Worm (Caenorhabditis elegans) whole organism, L2 larva: ENCODE data around the gene Y48E1B.3.

Experiments used
- F13H6.1 ChIP-seq: sonication (generic microtip); optimal IDR thresholded peaks from 2 replicates; lab custom pipeline; 2016; ENCODE audit warnings: missing genetic modification characterization, missing compliant biosample characterization
- R02D3.7 ChIP-seq: fragments of 150-350 bp; optimal IDR thresholded peaks from 2 replicates; lab custom pipeline; 2014; ENCODE audit warnings: missing biosample characterization, missing genetic modification characterization
- alr-1 ChIP-seq: fragments of 150-350 bp; optimal IDR thresholded peaks from 2 replicates; lab custom pipeline; 2014; ENCODE audit warnings: missing biosample characterization, missing genetic modification characterization
- aly-2 ChIP-seq: fragments of 150-350 bp; optimal IDR thresholded peaks from 2 replicates; lab custom pipeline; 2014; ENCODE audit warnings: missing biosample characterization, missing genetic modification characterization
- ama-1 ChIP-seq: fragments of 150-350 bp; optimal IDR thresholded peaks from 2 replicates; lab custom pipeline; 2018; ENCODE audit warnings: inconsistent platforms
- blmp-1 ChIP-seq: sonication (generic microtip); optimal IDR thresholded peaks from 2 replicates; lab custom pipeline; 2017; ENCODE audit warnings: missing genetic modification characterization, mild to moderate bottlenecking, missing compliant biosample characterization, antibody characterized with exemption, moderate library complexity; ENCODE audit not compliant: insufficient read depth
- elt-1 ChIP-seq: fragments of 150-350 bp; optimal IDR thresholded peaks from 2 replicates; lab custom pipeline; 2014; ENCODE audit warnings: missing biosample characterization, missing genetic modification characterization
- fos-1 ChIP-seq: fragments of 150-350 bp; optimal IDR thresholded peaks from 2 replicates; lab custom pipeline; 2014; ENCODE audit warnings: missing biosample characterization, missing genetic modification characterization
- mab-5 ChIP-seq: fragments of 150-350 bp; optimal IDR thresholded peaks from 2 replicates; lab custom pipeline; 2014; ENCODE audit warnings: missing biosample characterization, missing genetic modification characterization
- nhr-11 ChIP-seq: fragments of 150-350 bp; optimal IDR thresholded peaks from 2 replicates; lab custom pipeline; 2014; ENCODE audit warnings: missing biosample characterization, missing genetic modification characterization
- nhr-129 ChIP-seq: fragments of 150-350 bp; optimal IDR thresholded peaks from 2 replicates; lab custom pipeline; 2014; ENCODE audit warnings: missing biosample characterization, missing genetic modification characterization
- nhr-237 ChIP-seq: fragments of 150-350 bp; optimal IDR thresholded peaks from 2 replicates; lab custom pipeline; 2014; ENCODE audit warnings: missing biosample characterization, missing genetic modification characterization
- ztf-4 ChIP-seq: fragments of 150-350 bp; optimal IDR thresholded peaks from 2 replicates; lab custom pipeline; 2014; ENCODE audit warnings: missing biosample characterization, missing genetic modification characterization

DNA sequence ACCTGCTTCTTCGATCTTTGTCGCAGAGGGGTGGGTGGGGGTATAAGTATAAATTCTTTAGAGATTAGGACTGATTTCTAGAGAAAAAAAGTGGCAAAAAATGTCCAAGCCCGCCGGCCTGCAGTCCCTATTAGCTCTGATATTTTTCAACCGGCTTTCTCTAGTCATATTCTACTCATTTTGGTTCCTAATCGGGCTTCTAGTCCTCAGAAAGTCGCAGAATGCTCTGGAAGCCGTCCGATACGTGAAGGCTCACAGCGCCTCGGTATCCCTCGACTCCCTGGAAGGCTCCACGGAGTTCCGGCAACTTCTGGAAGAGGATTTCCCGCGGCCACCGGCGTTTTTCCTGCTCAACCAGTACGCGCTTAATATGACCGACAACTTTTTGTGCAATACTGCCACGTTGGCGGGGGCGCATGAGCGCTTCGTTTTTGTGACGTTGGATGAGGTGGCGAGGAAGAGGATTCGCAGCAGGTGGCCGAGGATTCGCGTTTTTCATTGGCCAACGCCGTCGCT lies 17.9 kb upstream of the Y48E1B.3 start, which contains the start of gene Y48E1B.8:
- TF ChIP-seq fos-1, result no peak
- TF ChIP-seq nhr-11, result no peak
- TF ChIP-seq ama-1 (lab: Kevin White, UChicago), result no peak
- no peak for TF ChIP-seq mab-5 (tag; lab: Kevin White, UChicago)
- TF ChIP-seq nhr-129, result no peak
- no peak for TF ChIP-seq nhr-237 (tag; lab: Kevin White, UChicago)
- TF ChIP-seq alr-1 (tag; lab: Kevin White, UChicago), result no peak
- no peak for TF ChIP-seq ztf-4 (tag; lab: Kevin White, UChicago)
- no peak for TF ChIP-seq F13H6.1 (tag; lab: Kevin White, UChicago)
- no peak for TF ChIP-seq blmp-1 (tag; lab: Kevin White, UChicago)
- no peak for TF ChIP-seq aly-2 (tag; lab: Kevin White, UChicago)
- no peak for TF ChIP-seq elt-1 (tag; lab: Kevin White, UChicago)
- TF ChIP-seq R02D3.7, result no peak
